Fruit fly (Drosophila melanogaster): ENCODE measurements around the gene Cmpk.

DNA sequence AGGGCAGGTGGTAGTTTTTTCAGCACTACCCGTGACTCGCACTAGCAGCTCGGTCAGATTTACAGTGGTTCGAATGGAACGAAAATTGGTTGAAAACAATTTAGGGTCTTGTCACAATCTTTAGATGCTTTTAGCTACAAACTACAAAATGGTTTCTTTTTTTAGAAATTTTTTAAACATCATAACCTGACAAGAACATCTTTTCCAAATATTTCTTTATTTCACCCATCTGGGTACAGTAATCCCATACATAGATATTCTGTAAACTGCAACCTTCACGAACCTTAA is 19.9 kb downstream of the Cmpk start:
- TF ChIP-seq CG8478 (optimal IDR thresholded peaks at IDR 0.05) (no peak), CTCF (optimal IDR thresholded peaks at IDR 0.05) (no peak)

All from S2 (cell line).